Fruit fly (Drosophila melanogaster) whole organism, embryonic: ENCODE data around the gene CG32448.

Experiments used
- Atf6 ChIP-seq: fragments of 200-800 bp; sonication (Bioruptor generic); IDR thresholded peaks from 2 replicates; pipeline ENCODE4 v1.3.6; 2022; ENCODE audit warnings: missing biosample characterization, missing genetic modification characterization
- BtbVII ChIP-seq: fragments of 200-800 bp; sonication (Bioruptor generic); optimal IDR thresholded peaks from 3 replicates; lab custom pipeline; 2017; ENCODE audit warnings: missing biosample characterization, mild to moderate bottlenecking, missing genetic modification characterization
- CG11560 ChIP-seq: fragments of 200-800 bp; sonication (Bioruptor generic); IDR thresholded peaks from 3 replicates; pipeline ENCODE4 v1.3.6; 2022; ENCODE audit warnings: missing biosample characterization, missing genetic modification characterization
- CG11695 ChIP-seq: fragments of 200-800 bp; sonication (Bioruptor generic); IDR thresholded peaks from 3 replicates; pipeline ENCODE4 v1.3.6; 2022; ENCODE audit warnings: missing biosample characterization, missing genetic modification characterization
- CG13287 ChIP-seq: fragments of 200-800 bp; sonication (Bioruptor generic); IDR thresholded peaks from 2 replicates; pipeline ENCODE4 v1.3.6; 2022; ENCODE audit warnings: missing biosample characterization, missing genetic modification characterization; ENCODE audit not compliant: partially characterized antibody
- CG13624 ChIP-seq: fragments of 200-800 bp; sonication (Bioruptor generic); optimal IDR thresholded peaks from 2 replicates; lab custom pipeline; 2016; ENCODE audit warnings: missing biosample characterization, missing genetic modification characterization
- CG14014 ChIP-seq: fragments of 200-800 bp; sonication (Bioruptor generic); IDR thresholded peaks from 2 replicates; pipeline ENCODE4 v1.3.6; 2022; ENCODE audit warnings: missing biosample characterization, missing genetic modification characterization
- CG14050 ChIP-seq: fragments of 200-800 bp; sonication (Bioruptor generic); IDR thresholded peaks from 3 replicates; pipeline ENCODE4 v1.3.6; 2022; ENCODE audit warnings: missing biosample characterization, missing genetic modification characterization
- CG14441 ChIP-seq: fragments of 200-800 bp; sonication (Bioruptor generic); IDR thresholded peaks from 2 replicates; pipeline ENCODE4 v1.3.6; 2022; ENCODE audit warnings: missing biosample characterization, missing genetic modification characterization
- CG15073 ChIP-seq: fragments of 200-800 bp; sonication (Bioruptor generic); optimal IDR thresholded peaks from 2 replicates; lab custom pipeline; 2016; ENCODE audit warnings: missing biosample characterization, missing genetic modification characterization
- CG18262 ChIP-seq: fragments of 200-800 bp; optimal IDR thresholded peaks from 3 replicates; lab custom pipeline; 2019; ENCODE audit warnings: missing biosample characterization, mild to moderate bottlenecking, missing genetic modification characterization, moderate library complexity
- CG31388 ChIP-seq: fragments of 200-800 bp; sonication (Bioruptor generic); optimal IDR thresholded peaks from 2 replicates; lab custom pipeline; 2016; ENCODE audit warnings: missing biosample characterization, missing genetic modification characterization
- CG32767 ChIP-seq: fragments of 200-800 bp; sonication (Bioruptor generic); IDR thresholded peaks from 2 replicates; pipeline ENCODE4 v1.3.6; 2022; ENCODE audit warnings: missing biosample characterization, missing genetic modification characterization
- CG32772 ChIP-seq: fragments of 200-800 bp; sonication (Bioruptor generic); IDR thresholded peaks from 2 replicates; pipeline ENCODE4 v1.3.6; 2022; ENCODE audit warnings: missing biosample characterization, missing genetic modification characterization
- CG34376 ChIP-seq: fragments of 200-800 bp; sonication (Bioruptor generic); optimal IDR thresholded peaks from 2 replicates; lab custom pipeline; 2018; ENCODE audit warnings: missing biosample characterization, mild to moderate bottlenecking, missing genetic modification characterization
- CG6254 ChIP-seq: fragments of 200-800 bp; sonication (Bioruptor generic); optimal IDR thresholded peaks from 3 replicates; lab custom pipeline; 2017; ENCODE audit warnings: mild to moderate bottlenecking, missing biosample characterization, missing genetic modification reagents, missing genetic modification characterization
- CG7963 ChIP-seq: fragments of 200-800 bp; sonication (Bioruptor generic); IDR thresholded peaks from 3 replicates; pipeline ENCODE4 v1.3.6; 2022; ENCODE audit warnings: missing biosample characterization, missing genetic modification characterization; ENCODE audit not compliant: partially characterized antibody
- CG8478 ChIP-seq: fragments of >200 bp; optimal IDR thresholded peaks from 2 replicates; lab custom pipeline; 2018
- CoRest ChIP-seq: fragments of 200-800 bp; sonication (Bioruptor generic); optimal IDR thresholded peaks from 3 replicates; lab custom pipeline; 2018; ENCODE audit warnings: missing biosample characterization, mild to moderate bottlenecking, missing genetic modification characterization, moderate library complexity
- Dip3 ChIP-seq: fragments of 200-800 bp; sonication (Bioruptor generic); optimal IDR thresholded peaks from 3 replicates; lab custom pipeline; 2016; ENCODE audit warnings: missing biosample characterization, missing genetic modification characterization
- Fer3 ChIP-seq: fragments of 200-800 bp; sonication (Bioruptor generic); optimal IDR thresholded peaks from 2 replicates; lab custom pipeline; 2018; ENCODE audit warnings: missing biosample characterization, mild to moderate bottlenecking, missing genetic modification characterization, moderate library complexity
- HLH4C ChIP-seq: fragments of 200-800 bp; sonication (Bioruptor generic); IDR thresholded peaks from 3 replicates; pipeline ENCODE4 v1.3.6; 2022; ENCODE audit warnings: missing biosample characterization, missing genetic modification characterization; ENCODE audit not compliant: partially characterized antibody
- MBD-R2 ChIP-seq: fragments of 200-800 bp; sonication (Bioruptor generic); IDR thresholded peaks from 2 replicates; pipeline ENCODE4 v1.3.6; 2022; ENCODE audit warnings: missing biosample characterization, missing genetic modification characterization
- Oli ChIP-seq: fragments of 200-800 bp; sonication (Bioruptor generic); optimal IDR thresholded peaks from 2 replicates; lab custom pipeline; 2018; ENCODE audit warnings: missing biosample characterization, mild to moderate bottlenecking, missing genetic modification characterization, moderate library complexity
- TFAM ChIP-seq: fragments of 200-800 bp; sonication (Bioruptor generic); optimal IDR thresholded peaks from 2 replicates; lab custom pipeline; 2017; ENCODE audit warnings: missing biosample characterization, missing genetic modification characterization, inconsistent platforms
- az2 ChIP-seq: fragments of 200-800 bp; sonication (Bioruptor generic); optimal IDR thresholded peaks from 3 replicates; lab custom pipeline; 2016; ENCODE audit warnings: missing biosample characterization, missing genetic modification characterization
- en ChIP-seq: fragments of 200-800 bp; sonication (Bioruptor generic); optimal IDR thresholded peaks from 2 replicates; lab custom pipeline; 2016; ENCODE audit warnings: missing biosample characterization, missing genetic modification characterization
- eve ChIP-seq, 2 experiments: fragments of >200 bp; optimal IDR thresholded peaks; 2 replicates each; lab custom pipeline; 2017; ENCODE audit warnings: missing biosample characterization in 2 of 2, missing genetic modification characterization in 2 of 2
- exex ChIP-seq: fragments of 200-800 bp; sonication (Bioruptor generic); optimal IDR thresholded peaks from 4 replicates; lab custom pipeline; 2018; ENCODE audit warnings: missing biosample characterization, mild to moderate bottlenecking, missing genetic modification characterization, moderate library complexity
- grn ChIP-seq: fragments of 200-800 bp; sonication (Bioruptor generic); optimal IDR thresholded peaks from 3 replicates; lab custom pipeline; 2017; ENCODE audit warnings: missing biosample characterization, missing genetic modification characterization
- gsb ChIP-seq: fragments of 200-800 bp; sonication (Bioruptor generic); IDR thresholded peaks from 2 replicates; pipeline ENCODE4 v1.3.6; 2022; ENCODE audit warnings: missing biosample characterization, missing genetic modification characterization
- h ChIP-seq: fragments of >200 bp; optimal IDR thresholded peaks from 2 replicates; lab custom pipeline; 2017
- her ChIP-seq: fragments of 200-800 bp; sonication (Bioruptor generic); optimal IDR thresholded peaks from 2 replicates; lab custom pipeline; 2016; ENCODE audit warnings: missing biosample characterization, missing genetic modification characterization
- insv ChIP-seq, 2 experiments: fragments of 200-800 bp; sonication (Bioruptor generic); optimal IDR thresholded peaks; 3 replicates each; lab custom pipeline; 2016 to 2018; ENCODE audit warnings: missing biosample characterization in 2 of 2, missing genetic modification characterization in 2 of 2
- knrl ChIP-seq: fragments of 200-800 bp; sonication (Bioruptor generic); IDR thresholded peaks from 3 replicates; pipeline ENCODE4 v1.3.6; 2022; ENCODE audit warnings: missing biosample characterization, missing genetic modification characterization; ENCODE audit not compliant: partially characterized antibody
- nerfin-2 ChIP-seq: fragments of 200-800 bp; sonication (Bioruptor generic); IDR thresholded peaks from 2 replicates; pipeline ENCODE4 v1.3.6; 2022; ENCODE audit warnings: missing biosample characterization, missing genetic modification characterization; ENCODE audit not compliant: partially characterized antibody
- p53 ChIP-seq: fragments of 200-800 bp; sonication (Bioruptor generic); optimal IDR thresholded peaks from 2 replicates; lab custom pipeline; 2016; ENCODE audit warnings: missing biosample characterization, missing genetic modification characterization
- pita ChIP-seq: fragments of 200-800 bp; sonication (Bioruptor generic); optimal IDR thresholded peaks from 2 replicates; lab custom pipeline; 2017; ENCODE audit warnings: missing biosample characterization, mild to moderate bottlenecking, missing genetic modification characterization
- repo ChIP-seq: fragments of 200-800 bp; sonication (Bioruptor generic); optimal IDR thresholded peaks from 2 replicates; lab custom pipeline; 2016; ENCODE audit warnings: missing biosample characterization, missing genetic modification characterization
- sens ChIP-seq: fragments of 200-800 bp; sonication (Bioruptor generic); peaks from one replicate; lab custom pipeline; 2016; ENCODE audit warnings: missing biosample characterization, missing genetic modification characterization
- slbo ChIP-seq: fragments of 200-800 bp; sonication (Bioruptor generic); IDR thresholded peaks from 2 replicates; pipeline ENCODE4 v1.3.6; 2022; ENCODE audit warnings: missing biosample characterization, missing genetic modification characterization
- slou ChIP-seq: fragments of 200-800 bp; sonication (Bioruptor generic); optimal IDR thresholded peaks from 3 replicates; lab custom pipeline; 2016; ENCODE audit warnings: missing biosample characterization, missing genetic modification characterization
- stc ChIP-seq: fragments of 200-800 bp; sonication (Bioruptor generic); IDR thresholded peaks from 2 replicates; pipeline ENCODE4 v1.3.6; 2022; ENCODE audit warnings: missing biosample characterization, missing genetic modification characterization
- trem ChIP-seq: fragments of 200-800 bp; optimal IDR thresholded peaks from 3 replicates; lab custom pipeline; 2019; ENCODE audit warnings: missing biosample characterization, mild to moderate bottlenecking, missing genetic modification characterization, moderate library complexity
- tx ChIP-seq: fragments of 200-800 bp; sonication (Bioruptor generic); optimal IDR thresholded peaks from 2 replicates; lab custom pipeline; 2016; ENCODE audit warnings: missing biosample characterization, missing genetic modification characterization
- unpg ChIP-seq: fragments of 200-800 bp; sonication (Bioruptor generic); optimal IDR thresholded peaks from 3 replicates; lab custom pipeline; 2018; ENCODE audit warnings: missing biosample characterization, mild to moderate bottlenecking, missing genetic modification characterization, moderate library complexity
- z ChIP-seq: fragments of 200-800 bp; sonication (Bioruptor generic); IDR thresholded peaks from 3 replicates; pipeline ENCODE4 v1.3.6; 2022; ENCODE audit warnings: missing biosample characterization, missing genetic modification characterization
- zen ChIP-seq: fragments of 200-800 bp; sonication (Bioruptor generic); optimal IDR thresholded peaks from 3 replicates; lab custom pipeline; 2018; ENCODE audit warnings: missing biosample characterization, mild to moderate bottlenecking, missing genetic modification characterization, moderate library complexity
- zfh2 ChIP-seq: fragments of 200-800 bp; sonication (Bioruptor generic); optimal IDR thresholded peaks from 2 replicates; lab custom pipeline; 2016; ENCODE audit warnings: missing biosample characterization, missing genetic modification characterization

CG32448 gene

DNA sequence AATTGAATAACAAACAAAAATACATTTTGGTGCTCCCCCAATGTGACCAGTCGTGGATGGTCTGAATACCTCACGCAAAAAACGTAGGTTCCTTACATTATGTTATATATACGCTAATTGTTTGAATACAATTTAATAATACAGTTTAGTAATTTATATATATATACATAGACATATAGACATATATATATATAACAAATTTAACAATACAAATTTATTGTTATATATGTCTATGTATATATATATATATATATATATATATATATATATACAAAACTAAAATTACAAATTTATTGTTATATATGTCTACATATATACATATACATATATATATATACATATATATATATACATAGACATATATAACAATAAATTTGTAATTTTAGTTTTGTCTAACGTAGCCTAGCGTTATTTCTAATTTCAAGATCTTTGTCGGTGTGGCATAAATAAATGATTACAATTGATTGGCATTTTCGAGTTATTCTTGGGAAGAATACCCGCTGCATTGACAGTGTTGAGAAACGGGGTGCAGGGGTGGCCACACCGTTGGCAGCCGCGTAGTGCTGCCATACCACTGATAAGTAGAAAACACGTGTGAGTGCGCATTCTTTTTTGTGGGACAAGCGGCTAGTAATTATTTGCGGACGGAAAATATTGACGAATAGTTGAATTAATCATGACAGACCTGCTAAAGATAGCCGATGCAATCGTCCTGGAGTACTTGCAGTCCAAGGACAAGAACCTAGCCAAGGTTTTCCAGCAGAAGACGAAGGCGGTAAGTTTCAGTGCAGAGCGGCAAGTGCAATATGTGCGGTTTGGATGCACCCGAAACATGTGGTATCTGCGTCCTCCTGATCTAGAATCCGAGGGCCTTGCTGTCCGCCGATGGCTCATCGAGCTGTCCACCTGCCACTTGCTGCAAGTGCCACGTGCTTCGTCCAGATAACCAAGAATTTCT lies 4.2 kb upstream of the CG32448 start, which contains the start of the genes CG7148 and Nopp140 (continued):
- TF ChIP-seq eve (GFP tag; optimal IDR thresholded peaks at IDR 0.05; lab: Kevin White, UChicago): no peak
- TF ChIP-seq az2: peak; percentile 57
- no peak for TF ChIP-seq CG11560
- TF ChIP-seq repo (GFP tag; lab: Kevin White, UChicago): peak; percentile 59
- TF ChIP-seq en: no peak
- no peak for TF ChIP-seq TFAM (GFP tag; lab: Kevin White, UChicago)
- no peak for TF ChIP-seq pita (GFP tag; lab: Kevin White, UChicago)
- TF ChIP-seq slou (GFP tag; lab: Kevin White, UChicago): peak; percentile 55
- peak; percentile 81 for TF ChIP-seq trem (tag; lab: Kevin White, UChicago)
- TF ChIP-seq CG7963 (GFP tag; lab: Robert Waterston, UW): no peak
- no peak for TF ChIP-seq z (GFP tag; lab: Robert Waterston, UW)
- TF ChIP-seq knrl (GFP tag; lab: Robert Waterston, UW): no peak; the same call in 2 of the 3 replicates
- TF ChIP-seq CG11695 (GFP tag; lab: Robert Waterston, UW): 0 out of 3 replicates have a peak, but pooled peaks have one; percentile 24
- TF ChIP-seq slbo (GFP tag; lab: Robert Waterston, UW): peak; percentile 85
- TF ChIP-seq MBD-R2 (GFP tag; lab: Robert Waterston, UW): peak; percentile 82
- TF ChIP-seq Oli (tag; lab: Kevin White, UChicago): peak; percentile 32
- TF ChIP-seq zfh2: peak; percentile 69
- TF ChIP-seq zen (tag; lab: Kevin White, UChicago): peak; percentile 9
- TF ChIP-seq CoRest: peak; percentile 61
- TF ChIP-seq CG8478 (lab: Kevin White, UChicago): no peak
- TF ChIP-seq gsb (GFP tag; lab: Robert Waterston, UW): no peak
- peak; percentile 47 for TF ChIP-seq BtbVII
- TF ChIP-seq p53 (GFP tag; lab: Kevin White, UChicago): peak; percentile 40
- TF ChIP-seq nerfin-2 (GFP tag; lab: Robert Waterston, UW): no peak
- TF ChIP-seq insv (GFP tag; optimal IDR thresholded peaks at IDR 0.05; lab: Kevin White, UChicago): peak in 1 of 2 experiments; percentile 51
- TF ChIP-seq HLH4C (GFP tag; lab: Robert Waterston, UW): 0 out of 3 replicates have a peak, but pooled peaks have one; percentile 19
- TF ChIP-seq CG32772: peak; percentile 24; the same call in 1 of the 2 replicates
- 0 out of 2 replicates have a peak, but pooled peaks have one; percentile 37 for TF ChIP-seq CG14014
- peak; percentile 35 for TF ChIP-seq CG6254 (GFP tag; lab: Kevin White, UChicago)
- TF ChIP-seq CG13287 (GFP tag; lab: Robert Waterston, UW): peak; percentile 39; the same call in 1 of the 2 replicates
- TF ChIP-seq Fer3 (tag; lab: Kevin White, UChicago): peak; percentile 67
- TF ChIP-seq grn (GFP tag; lab: Kevin White, UChicago): no peak
- TF ChIP-seq her: peak; percentile 68
- no peak for TF ChIP-seq CG31388 (GFP tag; lab: Kevin White, UChicago)
- TF ChIP-seq Dip3: peak; percentile 63
- TF ChIP-seq tx (GFP tag; lab: Kevin White, UChicago): peak; percentile 37
- TF ChIP-seq CG34376 (GFP tag; lab: Kevin White, UChicago): no peak
- TF ChIP-seq CG18262 (tag; lab: Kevin White, UChicago): peak; percentile 60
- TF ChIP-seq CG15073: no peak
- TF ChIP-seq CG14441 (GFP tag; lab: Robert Waterston, UW): peak; percentile 67
- peak; percentile 84 for TF ChIP-seq sens (GFP tag; lab: Kevin White, UChicago)
- peak; percentile 63 for TF ChIP-seq unpg (GFP tag; lab: Kevin White, UChicago)
- no peak for TF ChIP-seq exex
- peak; percentile 52; the same call in 1 of the 2 replicates for TF ChIP-seq Atf6
- no peak; the same call in 1 of the 2 replicates for TF ChIP-seq stc (GFP tag; lab: Robert Waterston, UW)
- TF ChIP-seq CG14050 (GFP tag; lab: Robert Waterston, UW): 0 out of 3 replicates have a peak, but pooled peaks have one; percentile 11
- peak; percentile 69 for TF ChIP-seq CG13624 (GFP tag; lab: Kevin White, UChicago)
- peak; percentile 41; the same call in 1 of the 2 replicates for TF ChIP-seq CG32767 (GFP tag; lab: Robert Waterston, UW)
- TF ChIP-seq h (lab: Kevin White, UChicago): no peak
